Fruit fly (Drosophila melanogaster) whole organism, embryonic: ENCODE measurements around the gene CG3634.

ENCODE experiments used
- Adf1 ChIP-seq: fragments of 200-800 bp; sonication (Bioruptor generic); IDR thresholded peaks from 2 replicates; pipeline ENCODE4 v1.3.6; 2022; ENCODE audit warnings: missing biosample characterization, missing genetic modification characterization
- Awh ChIP-seq: fragments of 200-800 bp; sonication (Bioruptor generic); IDR thresholded peaks from 2 replicates; pipeline ENCODE4, ENCODE4 v1.3.6; 2022; ENCODE audit warnings: missing biosample characterization, missing genetic modification characterization
- B-H1 ChIP-seq: fragments of 200-800 bp; sonication (Bioruptor generic); IDR thresholded peaks from 3 replicates; pipeline ENCODE4 v1.3.6; 2022; ENCODE audit warnings: missing biosample characterization, missing genetic modification characterization
- Bdp1 ChIP-seq: fragments of 200-800 bp; sonication (Bioruptor generic); optimal IDR thresholded peaks from 3 replicates; lab custom pipeline; 2016; ENCODE audit warnings: missing biosample characterization, missing genetic modification characterization
- CG10274 ChIP-seq: fragments of 200-800 bp; sonication (Bioruptor generic); optimal IDR thresholded peaks from 3 replicates; lab custom pipeline; 2017; ENCODE audit warnings: missing biosample characterization, mild to moderate bottlenecking, missing genetic modification characterization
- CG10462 ChIP-seq: fragments of 200-800 bp; sonication (Bioruptor generic); optimal IDR thresholded peaks from 2 replicates; lab custom pipeline; 2016; ENCODE audit warnings: missing biosample characterization, missing genetic modification characterization
- CG10979 ChIP-seq: fragments of 200-800 bp; sonication (Bioruptor generic); optimal IDR thresholded peaks from 2 replicates; lab custom pipeline; 2018; ENCODE audit warnings: missing biosample characterization, mild to moderate bottlenecking, missing genetic modification characterization, moderate library complexity
- CG13123 ChIP-seq: fragments of 200-800 bp; sonication (Bioruptor generic); optimal IDR thresholded peaks from 2 replicates; lab custom pipeline; 2016; ENCODE audit warnings: missing biosample characterization, missing genetic modification characterization
- CG15011 ChIP-seq: fragments of 200-800 bp; sonication (Bioruptor generic); optimal IDR thresholded peaks from 3 replicates; lab custom pipeline; 2018; ENCODE audit warnings: missing biosample characterization, mild to moderate bottlenecking, missing genetic modification characterization
- CG16815 ChIP-seq: fragments of 200-800 bp; sonication (Bioruptor generic); optimal IDR thresholded peaks from 3 replicates; lab custom pipeline; 2017; ENCODE audit warnings: missing biosample characterization, mild to moderate bottlenecking, missing genetic modification characterization
- CG17186 ChIP-seq: fragments of 200-800 bp; sonication (Bioruptor generic); optimal IDR thresholded peaks from 3 replicates; lab custom pipeline; 2017; ENCODE audit warnings: missing biosample characterization, missing genetic modification reagents, missing genetic modification characterization
- CG17385 ChIP-seq: fragments of 200-800 bp; sonication (Bioruptor generic); optimal IDR thresholded peaks from 3 replicates; lab custom pipeline; 2018; ENCODE audit warnings: missing biosample characterization, mild to moderate bottlenecking, missing genetic modification characterization
- CG18764 ChIP-seq: fragments of 200-800 bp; sonication (Bioruptor generic); optimal IDR thresholded peaks from 3 replicates; lab custom pipeline; 2016; ENCODE audit warnings: missing biosample characterization, missing genetic modification characterization
- CG2116 ChIP-seq: fragments of 200-800 bp; sonication (Bioruptor generic); optimal IDR thresholded peaks from 3 replicates; lab custom pipeline; 2018; ENCODE audit warnings: missing biosample characterization, mild to moderate bottlenecking, missing genetic modification characterization
- CG30403 ChIP-seq: fragments of 200-800 bp; sonication (Bioruptor generic); optimal IDR thresholded peaks from 3 replicates; lab custom pipeline; 2016; ENCODE audit warnings: missing biosample characterization, missing genetic modification characterization
- CG3065 ChIP-seq: fragments of 200-800 bp; sonication (Bioruptor generic); optimal IDR thresholded peaks from 2 replicates; lab custom pipeline; 2016; ENCODE audit warnings: missing biosample characterization, missing genetic modification characterization
- CG32767 ChIP-seq: fragments of 200-800 bp; sonication (Bioruptor generic); IDR thresholded peaks from 2 replicates; pipeline ENCODE4 v1.3.6; 2022; ENCODE audit warnings: missing biosample characterization, missing genetic modification characterization
- CG7839 ChIP-seq: fragments of 200-800 bp; sonication (Bioruptor generic); optimal IDR thresholded peaks from 3 replicates; lab custom pipeline; 2018; ENCODE audit warnings: missing biosample characterization, mild to moderate bottlenecking, missing genetic modification characterization, moderate library complexity
- CG8388 ChIP-seq: fragments of 200-800 bp; sonication (Bioruptor generic); optimal IDR thresholded peaks from 2 replicates; lab custom pipeline; 2019; ENCODE audit warnings: missing biosample characterization, mild to moderate bottlenecking, missing genetic modification characterization, moderate library complexity
- CG8478 ChIP-seq: fragments of >200 bp; optimal IDR thresholded peaks from 2 replicates; lab custom pipeline; 2018
- Dad ChIP-seq: fragments of 200-800 bp; sonication (Bioruptor generic); optimal IDR thresholded peaks from 3 replicates; lab custom pipeline; 2016; ENCODE audit warnings: missing biosample characterization, missing genetic modification characterization
- Dip2 ChIP-seq: fragments of 200-800 bp; sonication (Bioruptor generic); IDR thresholded peaks from 2 replicates; pipeline ENCODE4 v1.3.6; 2022; ENCODE audit warnings: missing biosample characterization, missing genetic modification characterization
- Kr ChIP-seq: fragments of 200-800 bp; sonication (Bioruptor generic); optimal IDR thresholded peaks from 2 replicates; lab custom pipeline; 2017; ENCODE audit warnings: missing biosample characterization, mild to moderate bottlenecking, missing genetic modification characterization
- Lhr ChIP-seq: fragments of 200-800 bp; sonication (Bioruptor generic); optimal IDR thresholded peaks from 3 replicates; lab custom pipeline; 2017; ENCODE audit warnings: mild to moderate bottlenecking, missing biosample characterization, missing genetic modification reagents, missing genetic modification characterization
- Mad ChIP-seq: fragments of 200-800 bp; sonication (Bioruptor generic); optimal IDR thresholded peaks from 2 replicates; lab custom pipeline; 2016; ENCODE audit warnings: missing biosample characterization, missing genetic modification characterization
- Med ChIP-seq: fragments of 200-800 bp; sonication (Bioruptor generic); peaks from one replicate; lab custom pipeline; 2016; ENCODE audit warnings: missing biosample characterization, missing genetic modification characterization, mild to moderate bottlenecking, inconsistent platforms, moderate library complexity
- NFAT ChIP-seq: fragments of 200-800 bp; sonication (Bioruptor generic); IDR thresholded peaks from 2 replicates; pipeline ENCODE4 v1.3.6; 2022; ENCODE audit warnings: missing biosample characterization, missing genetic modification characterization
- Ptx1 ChIP-seq: fragments of 200-800 bp; sonication (Bioruptor generic); IDR thresholded peaks from 2 replicates; pipeline ENCODE4 v1.3.6; 2022; ENCODE audit warnings: missing biosample characterization, missing genetic modification characterization
- YL-1 ChIP-seq: fragments of 200-800 bp; sonication (Bioruptor generic); optimal IDR thresholded peaks from 3 replicates; lab custom pipeline; 2017; ENCODE audit warnings: missing biosample characterization, mild to moderate bottlenecking, missing genetic modification characterization
- ab ChIP-seq: fragments of 200-800 bp; sonication (Bioruptor generic); optimal IDR thresholded peaks from 2 replicates; lab custom pipeline; 2016; ENCODE audit warnings: missing biosample characterization, missing genetic modification characterization
- bsh ChIP-seq, 2 experiments: fragments of 200-800 bp; sonication (Bioruptor generic); optimal IDR thresholded peaks; 2 replicates each; lab custom pipeline; 2017 to 2018; ENCODE audit warnings: mild to moderate bottlenecking in 2 of 2, missing biosample characterization in 2 of 2, missing genetic modification characterization in 2 of 2, moderate library complexity in 1 of 2
- btn ChIP-seq: fragments of 200-800 bp; sonication (Bioruptor generic); optimal IDR thresholded peaks from 2 replicates; lab custom pipeline; 2016; ENCODE audit warnings: missing biosample characterization, missing genetic modification characterization
- crp ChIP-seq, 2 experiments: fragments of 200-800 bp; sonication (Bioruptor generic); optimal IDR thresholded peaks; 2 replicates in 1 of 2; 3 replicates in 1 of 2; lab custom pipeline; 2017; ENCODE audit warnings: missing biosample characterization in 2 of 2, missing genetic modification characterization in 2 of 2, mild to moderate bottlenecking in 1 of 2, moderate library complexity in 1 of 2
- dysf ChIP-seq: fragments of 200-800 bp; sonication (Bioruptor generic); IDR thresholded peaks from 3 replicates; pipeline ENCODE4 v1.3.6; 2022; ENCODE audit warnings: missing biosample characterization, missing genetic modification characterization
- ewg ChIP-seq: fragments of 200-800 bp; sonication (Bioruptor generic); optimal IDR thresholded peaks from 3 replicates; lab custom pipeline; 2017; ENCODE audit warnings: mild to moderate bottlenecking, missing biosample characterization, missing genetic modification reagents, missing genetic modification characterization
- fru ChIP-seq: fragments of >200 bp; optimal IDR thresholded peaks from 2 replicates; lab custom pipeline; 2017
- gsb ChIP-seq: fragments of 200-800 bp; sonication (Bioruptor generic); IDR thresholded peaks from 2 replicates; pipeline ENCODE4 v1.3.6; 2022; ENCODE audit warnings: missing biosample characterization, missing genetic modification characterization
- inv ChIP-seq: fragments of 200-800 bp; sonication (Bioruptor generic); IDR thresholded peaks from 2 replicates; pipeline ENCODE4 v1.3.6; 2022; ENCODE audit warnings: missing biosample characterization, missing genetic modification characterization; ENCODE audit not compliant: partially characterized antibody
- kni ChIP-seq: fragments of 200-800 bp; sonication (Bioruptor generic); optimal IDR thresholded peaks from 3 replicates; lab custom pipeline; 2017; ENCODE audit warnings: mild to moderate bottlenecking, missing biosample characterization, missing genetic modification reagents, missing genetic modification characterization
- lbe ChIP-seq: fragments of 200-800 bp; sonication (Bioruptor generic); optimal IDR thresholded peaks from 2 replicates; lab custom pipeline; 2016; ENCODE audit warnings: missing biosample characterization, mild to moderate bottlenecking, missing genetic modification characterization
- lmd ChIP-seq: fragments of 200-800 bp; sonication (Bioruptor generic); IDR thresholded peaks from 2 replicates; pipeline ENCODE4 v1.3.6; 2022; ENCODE audit warnings: missing biosample characterization, missing genetic modification characterization
- mirr ChIP-seq: fragments of 200-800 bp; sonication (Bioruptor generic); optimal IDR thresholded peaks from 3 replicates; lab custom pipeline; 2018; ENCODE audit warnings: missing biosample characterization, mild to moderate bottlenecking, missing genetic modification characterization
- otp ChIP-seq: fragments of 200-800 bp; sonication (Bioruptor generic); IDR thresholded peaks from 3 replicates; pipeline ENCODE4, ENCODE4 v1.3.6; 2022; ENCODE audit warnings: missing biosample characterization, missing genetic modification characterization
- pb ChIP-seq: fragments of 200-800 bp; sonication (Bioruptor generic); optimal IDR thresholded peaks from 3 replicates; lab custom pipeline; 2016; ENCODE audit warnings: missing biosample characterization, missing genetic modification characterization
- pfk ChIP-seq: fragments of 200-800 bp; sonication (Bioruptor generic); optimal IDR thresholded peaks from 2 replicates; lab custom pipeline; 2018; ENCODE audit warnings: missing biosample characterization, mild to moderate bottlenecking, missing genetic modification characterization, moderate library complexity
- pzg ChIP-seq: fragments of 200-800 bp; sonication (Bioruptor generic); optimal IDR thresholded peaks from 3 replicates; lab custom pipeline; 2018; ENCODE audit warnings: missing biosample characterization, mild to moderate bottlenecking, missing genetic modification characterization, moderate library complexity
- scrt ChIP-seq: fragments of 200-800 bp; sonication (Bioruptor generic); optimal IDR thresholded peaks from 2 replicates; lab custom pipeline; 2018; ENCODE audit warnings: missing biosample characterization, mild to moderate bottlenecking, missing genetic modification characterization, moderate library complexity
- slp2 ChIP-seq: fragments of 200-800 bp; sonication (Bioruptor generic); optimal IDR thresholded peaks from 2 replicates; lab custom pipeline; 2016; ENCODE audit warnings: missing biosample characterization, missing genetic modification characterization
- sr ChIP-seq: fragments of 200-800 bp; sonication (Bioruptor generic); IDR thresholded peaks from 3 replicates; pipeline ENCODE4 v1.3.6; 2022; ENCODE audit warnings: missing biosample characterization, missing genetic modification characterization
- tio ChIP-seq: fragments of 200-800 bp; sonication (Bioruptor generic); optimal IDR thresholded peaks from 2 replicates; lab custom pipeline; 2017; ENCODE audit warnings: missing biosample characterization, missing genetic modification characterization, inconsistent platforms
- tup ChIP-seq: fragments of 200-800 bp; sonication (Bioruptor generic); optimal IDR thresholded peaks from 2 replicates; lab custom pipeline; 2016; ENCODE audit warnings: missing biosample characterization, mild to moderate bottlenecking, missing genetic modification characterization, moderate library complexity

The CG3634 gene

dm6 chr3L:20785742-20786427 is 23.2 kb downstream of the CG3634 start, which contains the start of gene Pcif1 (continued):
- TF ChIP-seq Ptx1 (no peak), CG10979 (tag; lab: Kevin White, UChicago) (peak; percentile 6), CG8478 (lab: Kevin White, UChicago) (no peak), CG16815 (GFP tag; lab: Kevin White, UChicago) (no peak), CG17385 (no peak), kni (GFP tag; lab: Kevin White, UChicago) (no peak), CG13123 (GFP tag; lab: Kevin White, UChicago) (no peak), pb (GFP tag; lab: Kevin White, UChicago) (no peak), tio (GFP tag; lab: Kevin White, UChicago) (no peak), slp2 (GFP tag; lab: Kevin White, UChicago) (no peak), CG3065 (no peak), lmd (no peak), NFAT (GFP tag; lab: Robert Waterston, UW) (peak; percentile 19; the same call in 1 of the 2 replicates), crp (GFP tag; optimal IDR thresholded peaks at IDR 0.05; lab: Kevin White, UChicago) (no peak), btn (GFP tag; lab: Kevin White, UChicago) (no peak), Adf1 (peak; percentile 15; the same call in 1 of the 2 replicates), Kr (GFP tag; lab: Kevin White, UChicago) (no peak), Dad (GFP tag; lab: Kevin White, UChicago) (no peak), sr (no peak), CG2116 (GFP tag; lab: Kevin White, UChicago) (peak; percentile 78), pfk (GFP tag; lab: Kevin White, UChicago) (no peak), Awh (GFP tag; lab: Robert Waterston, UW) (no peak), B-H1 (GFP tag; lab: Robert Waterston, UW) (no peak), mirr (GFP tag; lab: Kevin White, UChicago) (peak; percentile 33), CG32767 (peak; percentile 63), YL-1 (peak; percentile 62), otp (no peak), CG8388 (no peak), CG7839 (tag; lab: Kevin White, UChicago) (no peak), Lhr (peak; percentile 25), CG10462 (GFP tag; lab: Kevin White, UChicago) (no peak), pzg (GFP tag; lab: Kevin White, UChicago) (peak; percentile 81), fru (lab: Kevin White, UChicago) (no peak), ewg (GFP tag; lab: Kevin White, UChicago) (no peak), Med (GFP tag; lab: Kevin White, UChicago) (peak; percentile 82), CG10274 (GFP tag; lab: Kevin White, UChicago) (no peak), ab (no peak), bsh (GFP tag; optimal IDR thresholded peaks at IDR 0.05; lab: Kevin White, UChicago) (no peak), lbe (GFP tag; lab: Kevin White, UChicago) (peak; percentile 69), dysf (no peak), gsb (GFP tag; lab: Robert Waterston, UW) (no peak), inv (GFP tag; lab: Robert Waterston, UW) (peak; percentile 99), CG17186 (GFP tag; lab: Kevin White, UChicago) (peak; percentile 72), tup (GFP tag; lab: Kevin White, UChicago) (no peak), Dip2 (GFP tag; lab: Robert Waterston, UW) (no peak), CG15011 (GFP tag; lab: Kevin White, UChicago) (no peak), CG30403 (no peak), Mad (GFP tag; lab: Kevin White, UChicago) (peak; percentile 12), scrt (GFP tag; lab: Kevin White, UChicago) (no peak), CG18764 (GFP tag; lab: Kevin White, UChicago) (no peak), Bdp1 (GFP tag; lab: Kevin White, UChicago) (no peak)
